Fruit fly (Drosophila melanogaster) whole organism, adult: ENCODE results near the gene CG15368.

Experiments
- CG11617 ChIP-seq: fragments of 200-800 bp; sonication (Bioruptor generic); optimal IDR thresholded peaks from 2 replicates; lab custom pipeline; 2017; ENCODE audit warnings: mild to moderate bottlenecking, missing biosample characterization, missing genetic modification reagents, missing genetic modification characterization
- CG12768 ChIP-seq: fragments of 200-800 bp; sonication (Bioruptor generic); optimal IDR thresholded peaks from 2 replicates; lab custom pipeline; 2017; ENCODE audit warnings: missing biosample characterization, missing genetic modification characterization, mild to moderate bottlenecking, moderate library complexity, missing genetic modification reagents
- CG14711 ChIP-seq: fragments of 200-800 bp; sonication (Bioruptor generic); optimal IDR thresholded peaks from 2 replicates; lab custom pipeline; 2018; ENCODE audit warnings: missing biosample characterization, mild to moderate bottlenecking, missing genetic modification characterization, moderate library complexity
- CG1620 ChIP-seq: fragments of 200-800 bp; sonication (Bioruptor generic); optimal IDR thresholded peaks from 2 replicates; lab custom pipeline; 2016; ENCODE audit warnings: missing biosample characterization, missing genetic modification characterization
- CG33017 ChIP-seq: fragments of 200-800 bp; sonication (Bioruptor generic); optimal IDR thresholded peaks from 2 replicates; lab custom pipeline; 2018; ENCODE audit warnings: missing biosample characterization, mild to moderate bottlenecking, missing genetic modification characterization, moderate library complexity
- CG5204 ChIP-seq: fragments of 200-800 bp; sonication (Bioruptor generic); optimal IDR thresholded peaks from 2 replicates; lab custom pipeline; 2016; ENCODE audit warnings: missing biosample characterization, missing genetic modification characterization
- CG7045 ChIP-seq: fragments of 200-800 bp; sonication (Bioruptor generic); optimal IDR thresholded peaks from 2 replicates; lab custom pipeline; 2017; ENCODE audit warnings: missing biosample characterization, mild to moderate bottlenecking, missing genetic modification characterization
- CG7101 ChIP-seq: fragments of 200-800 bp; sonication (Bioruptor generic); optimal IDR thresholded peaks from 2 replicates; lab custom pipeline; 2018; ENCODE audit warnings: missing biosample characterization, mild to moderate bottlenecking, missing genetic modification characterization, moderate library complexity
- Clk ChIP-seq: fragments of 200-800 bp; sonication (Bioruptor generic); optimal IDR thresholded peaks from 2 replicates; lab custom pipeline; 2017; ENCODE audit warnings: missing biosample characterization, missing genetic modification characterization
- Crg-1 ChIP-seq: fragments of 200-800 bp; sonication (Bioruptor generic); optimal IDR thresholded peaks from 2 replicates; lab custom pipeline; 2016; ENCODE audit warnings: missing biosample characterization, missing genetic modification characterization
- Hr96 ChIP-seq: fragments of 200-800 bp; sonication (Bioruptor generic); optimal IDR thresholded peaks from 2 replicates; lab custom pipeline; 2016; ENCODE audit warnings: missing biosample characterization, missing genetic modification characterization
- Mnt ChIP-seq: fragments of 200-800 bp; sonication (Bioruptor generic); optimal IDR thresholded peaks from 2 replicates; lab custom pipeline; 2016; ENCODE audit warnings: missing biosample characterization, mild to moderate bottlenecking, missing genetic modification characterization
- bab1 ChIP-seq: fragments of 200-800 bp; sonication (Bioruptor generic); optimal IDR thresholded peaks from 3 replicates; lab custom pipeline; 2019; ENCODE audit warnings: missing biosample characterization, mild to moderate bottlenecking, missing genetic modification characterization, moderate library complexity
- cic ChIP-seq: fragments of 200-800 bp; sonication (Bioruptor generic); optimal IDR thresholded peaks from 2 replicates; lab custom pipeline; 2017; ENCODE audit warnings: missing biosample characterization, mild to moderate bottlenecking, missing genetic modification characterization, moderate library complexity
- cnc ChIP-seq, 2 experiments: fragments of >200 bp; optimal IDR thresholded peaks; 2 replicates each; lab custom pipeline; 2017
- kay ChIP-seq: fragments of 200-800 bp; sonication (Bioruptor generic); peaks from one replicate; lab custom pipeline; 2016; ENCODE audit warnings: missing biosample characterization, missing genetic modification characterization, borderline replicate concordance
- ovo ChIP-seq: fragments of 200-800 bp; sonication (Bioruptor generic); optimal IDR thresholded peaks from 2 replicates; lab custom pipeline; 2016; ENCODE audit warnings: missing biosample characterization, missing genetic modification characterization
- pad ChIP-seq: fragments of 200-800 bp; sonication (Bioruptor generic); optimal IDR thresholded peaks from 3 replicates; lab custom pipeline; 2017; ENCODE audit warnings: missing biosample characterization, missing genetic modification characterization, mild to moderate bottlenecking, moderate library complexity, missing genetic modification reagents
- tj ChIP-seq: fragments of 200-800 bp; sonication (Bioruptor generic); optimal IDR thresholded peaks from 3 replicates; lab custom pipeline; 2017; ENCODE audit warnings: missing biosample characterization, mild to moderate bottlenecking, missing genetic modification characterization, moderate library complexity
- toe ChIP-seq: fragments of 200-800 bp; sonication (Bioruptor generic); optimal IDR thresholded peaks from 2 replicates; lab custom pipeline; 2016; ENCODE audit warnings: missing biosample characterization, missing genetic modification characterization

The CG15368 gene

dm6 chrX:9251212-9251877, 35.8 kb downstream of the CG15368 start:
- TF ChIP-seq CG1620 (no peak), CG7101 (peak; percentile 32), toe (GFP tag; lab: Kevin White, UChicago) (no peak), Clk (GFP tag; lab: Kevin White, UChicago) (no peak), tj (GFP tag; lab: Kevin White, UChicago) (peak; percentile 30), ovo (GFP tag; lab: Kevin White, UChicago) (peak; percentile 17), CG7045 (no peak), Crg-1 (GFP tag; lab: Kevin White, UChicago) (no peak), bab1 (GFP tag; lab: Kevin White, UChicago) (peak; percentile 37), CG12768 (GFP tag; lab: Kevin White, UChicago) (no peak), CG11617 (peak; percentile 37), CG5204 (GFP tag; lab: Kevin White, UChicago) (peak; percentile 21), pad (GFP tag; lab: Kevin White, UChicago) (no peak), CG33017 (tag; lab: Kevin White, UChicago) (peak; percentile 26), Hr96 (GFP tag; lab: Kevin White, UChicago) (no peak), Mnt (GFP tag; lab: Kevin White, UChicago) (peak; percentile 40), kay (no peak), CG14711 (tag; lab: Kevin White, UChicago) (peak; percentile 22), cnc (optimal IDR thresholded peaks at IDR 0.05; lab: Kevin White, UChicago) (no peak), cic (GFP tag; lab: Kevin White, UChicago) (no peak)

- TF ChIP-seq Clk (GFP tag; lab: Kevin White, UChicago) (no peak), CG7045 (no peak), CG7101 (no peak), pad (GFP tag; lab: Kevin White, UChicago) (no peak), CG5204 (GFP tag; lab: Kevin White, UChicago) (no peak), kay (no peak), Crg-1 (GFP tag; lab: Kevin White, UChicago) (no peak), Hr96 (GFP tag; lab: Kevin White, UChicago) (no peak), cnc (optimal IDR thresholded peaks at IDR 0.05; lab: Kevin White, UChicago) (no peak), tj (GFP tag; lab: Kevin White, UChicago) (no peak), ovo (GFP tag; lab: Kevin White, UChicago) (no peak), CG14711 (tag; lab: Kevin White, UChicago) (no peak), cic (GFP tag; lab: Kevin White, UChicago) (no peak), Mnt (GFP tag; lab: Kevin White, UChicago) (no peak), CG33017 (tag; lab: Kevin White, UChicago) (no peak)
Measured at dm6 chrX:9252051-9252708, 36.6 kb downstream of the CG15368 start.

- TF ChIP-seq toe (GFP tag; lab: Kevin White, UChicago): no peak
- TF ChIP-seq pad (GFP tag; lab: Kevin White, UChicago): no peak
- TF ChIP-seq cnc (optimal IDR thresholded peaks at IDR 0.05; lab: Kevin White, UChicago): no peak
- TF ChIP-seq tj (GFP tag; lab: Kevin White, UChicago): no peak
- TF ChIP-seq ovo (GFP tag; lab: Kevin White, UChicago): no peak
Measured at dm6 chrX:9255021-9255420, 39.4 kb downstream of the CG15368 start.

dm6 chrX:9255964-9256520, 40.5 kb downstream of the CG15368 start, which contains the start of gene ric8a:
Gene ric8a (plus strand): TSS chrX:9256168.
- no peak for TF ChIP-seq CG1620
- TF ChIP-seq Mnt (GFP tag; lab: Kevin White, UChicago): peak; percentile 19
- TF ChIP-seq CG7101: no peak
- TF ChIP-seq CG11617: peak; percentile 4
- TF ChIP-seq tj (GFP tag; lab: Kevin White, UChicago): peak; percentile 7
- TF ChIP-seq CG14711 (tag; lab: Kevin White, UChicago): peak; percentile 20

dm6 chrX:9266082-9266481, 50.5 kb downstream of the CG15368 start:
- no peak for TF ChIP-seq CG7101
- TF ChIP-seq kay: no peak
- no peak for TF ChIP-seq CG11617
- no peak for TF ChIP-seq CG12768 (GFP tag; lab: Kevin White, UChicago)
- TF ChIP-seq CG1620: no peak
